Worm (Caenorhabditis elegans): ENCODE results near the gene evl-14.
A peak's percentile ranks its signal among the peaks of the same experiment; 100 is the strongest.

evl-14 gene

DNA sequence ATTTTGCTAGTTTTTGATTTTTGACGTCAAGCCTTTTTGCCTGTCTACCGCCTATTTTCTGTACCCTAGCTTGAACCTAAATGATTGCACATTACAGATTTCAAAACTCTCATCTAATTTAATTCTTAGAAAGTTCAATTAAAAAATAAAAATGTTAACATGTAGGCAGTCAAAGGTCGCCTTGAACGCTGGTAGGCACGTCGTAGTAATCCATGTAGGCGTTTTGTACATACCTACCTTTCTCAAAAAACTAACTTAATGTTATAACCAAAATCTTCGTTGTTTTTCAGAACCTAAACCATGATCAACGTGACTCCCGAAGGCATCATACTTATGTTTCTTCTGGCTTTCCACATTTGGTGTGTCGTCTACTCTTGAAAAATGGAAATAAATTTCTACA lies 10.9 kb upstream of the evl-14 start, which contains the start of gene H38K22.9:
Gene H38K22.9 (plus strand): TSS at position 301 of the 400 bp plus-strand sequence.
- TF ChIP-seq dao-5 (tag; optimal IDR thresholded peaks at IDR 0.05), result no peak
- no peak for TF ChIP-seq him-1 (tag; optimal IDR thresholded peaks at IDR 0.05)
- no peak for TF ChIP-seq W03F9.2 (tag; optimal IDR thresholded peaks at IDR 0.05)

DNA sequence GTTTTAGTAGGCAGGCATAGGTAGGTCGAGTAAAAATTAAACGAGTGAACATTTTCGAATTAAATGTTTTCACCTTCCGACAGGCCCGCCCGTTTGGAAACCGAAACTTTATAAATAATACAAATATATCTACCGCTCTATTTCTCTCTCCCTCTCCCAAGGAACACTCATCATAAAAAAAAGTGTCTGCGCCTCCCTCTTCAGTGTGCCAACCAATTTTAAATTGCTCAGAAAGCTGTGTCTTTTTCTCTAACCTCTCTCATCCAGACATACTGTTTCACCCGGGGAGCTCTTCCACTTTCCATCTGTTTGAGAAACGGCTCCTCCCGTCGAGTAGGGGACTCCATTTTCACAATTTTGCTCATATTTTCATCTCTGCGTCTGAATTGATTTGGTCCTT lies 10.2 kb upstream of the evl-14 start:
- TF ChIP-seq him-1 (tag; optimal IDR thresholded peaks at IDR 0.05) (no peak), dao-5 (tag; optimal IDR thresholded peaks at IDR 0.05) (no peak), W03F9.2 (tag; optimal IDR thresholded peaks at IDR 0.05) (no peak)

DNA sequence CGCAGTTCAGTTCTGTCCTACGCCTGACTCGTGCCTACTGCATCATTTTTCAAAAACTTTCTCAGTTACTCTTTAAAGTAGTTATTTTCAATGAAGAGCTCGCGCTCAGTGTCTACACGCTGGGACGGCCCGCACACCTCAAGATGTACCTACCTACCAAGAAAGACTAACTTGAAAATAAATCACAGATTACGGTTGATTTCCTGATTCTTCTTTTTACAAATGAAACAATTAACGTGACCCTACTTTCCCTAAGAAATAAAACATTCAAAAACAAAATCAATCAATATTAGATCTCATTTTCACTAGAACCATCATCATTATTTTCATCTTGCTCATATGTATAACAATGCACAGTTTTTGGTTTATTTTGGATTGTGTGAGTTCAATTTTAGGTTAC lies 8.5 kb upstream of the evl-14 start, which contains the start of gene H38K22.7:
Gene H38K22.7 (plus strand): TSS at position 301 of the 400 bp plus-strand sequence.
- no peak for TF ChIP-seq dao-5 (tag; optimal IDR thresholded peaks at IDR 0.05)
- TF ChIP-seq him-1 (tag; optimal IDR thresholded peaks at IDR 0.05), result no peak
- no peak for TF ChIP-seq W03F9.2 (tag; optimal IDR thresholded peaks at IDR 0.05)

DNA sequence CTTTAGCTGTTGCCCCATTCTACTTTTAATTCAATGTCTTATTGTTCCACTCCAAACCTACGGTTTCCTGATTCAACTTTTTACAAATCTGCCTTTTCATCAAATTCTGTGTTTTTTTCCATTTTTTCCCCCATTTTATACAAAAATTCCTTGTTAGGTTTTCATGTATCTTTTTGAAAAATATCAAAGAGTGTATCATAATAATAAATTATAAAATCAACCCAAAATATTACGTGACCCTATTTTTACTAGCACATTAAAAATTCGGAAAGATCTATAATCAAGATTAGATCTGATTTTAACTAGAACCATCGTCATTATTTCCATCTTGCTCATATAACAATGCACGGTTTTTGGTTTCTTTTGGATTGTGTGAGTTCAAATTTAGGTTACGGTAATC lies 7.2 kb upstream of the evl-14 start, which contains the start of gene H38K22.6:
Gene H38K22.6 (plus strand): TSS at position 301 of the 400 bp plus-strand sequence.
- no peak for TF ChIP-seq W03F9.2 (tag; optimal IDR thresholded peaks at IDR 0.05)
- no peak for TF ChIP-seq dao-5 (tag; optimal IDR thresholded peaks at IDR 0.05)
- TF ChIP-seq him-1 (tag; optimal IDR thresholded peaks at IDR 0.05), result no peak

DNA sequence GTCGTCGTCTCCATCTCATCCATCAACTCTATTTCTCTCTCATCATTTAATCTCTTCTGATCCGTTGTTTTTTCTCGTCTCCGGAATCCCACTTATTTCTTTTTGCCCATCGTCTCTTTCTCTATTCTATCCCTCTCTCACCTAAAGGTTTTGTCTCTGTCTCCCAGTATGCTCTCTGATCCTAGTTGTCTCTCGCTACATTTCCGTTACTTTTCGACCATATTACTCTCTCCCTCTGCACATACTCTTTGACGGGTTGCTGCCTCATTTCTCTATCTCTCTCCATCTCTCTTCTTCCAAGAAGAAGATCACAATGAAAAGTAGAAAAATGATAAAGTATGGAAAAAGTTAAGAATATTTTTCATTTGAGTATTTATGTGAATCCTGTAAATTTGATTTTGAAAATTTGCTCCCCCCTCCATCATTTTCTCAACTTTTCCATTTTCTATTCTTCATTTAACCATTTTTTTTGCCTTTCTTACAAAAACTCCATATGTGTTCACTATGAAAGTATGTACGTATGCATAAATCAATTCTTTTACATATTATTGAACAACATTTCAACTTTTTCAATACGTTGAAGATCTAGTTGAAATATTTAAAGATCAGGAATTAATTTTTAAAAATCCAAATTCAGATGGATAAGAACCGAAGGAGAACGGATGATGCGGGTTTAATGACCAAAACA lies 4.3 kb upstream of the evl-14 start, which contains the start of gene tag-131:
Gene tag-131 (plus strand): TSS at position 638 of the 688 bp plus-strand sequence.
- no peak for TF ChIP-seq dao-5 (tag; optimal IDR thresholded peaks at IDR 0.05)
- no peak for TF ChIP-seq W03F9.2 (tag; optimal IDR thresholded peaks at IDR 0.05)
- no peak for TF ChIP-seq him-1 (tag; optimal IDR thresholded peaks at IDR 0.05)

DNA sequence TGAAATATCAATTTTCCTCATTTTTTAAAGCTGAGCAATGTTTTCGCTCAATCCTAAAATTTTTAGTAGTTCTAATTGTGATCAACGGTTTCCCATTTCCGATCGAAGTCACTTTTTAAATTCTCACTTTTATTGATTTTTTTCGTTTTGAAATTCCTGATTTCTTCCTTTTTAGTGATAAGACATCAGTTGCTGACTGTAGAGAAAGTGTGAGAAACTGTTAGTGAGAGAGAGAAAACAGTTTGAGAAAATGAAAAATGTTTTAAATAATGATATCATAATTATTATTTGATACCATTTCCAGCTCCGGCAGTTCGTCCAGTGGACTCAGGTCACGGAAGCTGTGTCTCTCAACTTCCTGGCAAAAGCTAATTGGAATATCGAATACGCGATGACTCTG lies 1.6 kb upstream of the evl-14 start:
- TF ChIP-seq him-1 (tag; optimal IDR thresholded peaks at IDR 0.05) (no peak), dao-5 (tag; optimal IDR thresholded peaks at IDR 0.05) (no peak), W03F9.2 (tag; optimal IDR thresholded peaks at IDR 0.05) (no peak)

DNA sequence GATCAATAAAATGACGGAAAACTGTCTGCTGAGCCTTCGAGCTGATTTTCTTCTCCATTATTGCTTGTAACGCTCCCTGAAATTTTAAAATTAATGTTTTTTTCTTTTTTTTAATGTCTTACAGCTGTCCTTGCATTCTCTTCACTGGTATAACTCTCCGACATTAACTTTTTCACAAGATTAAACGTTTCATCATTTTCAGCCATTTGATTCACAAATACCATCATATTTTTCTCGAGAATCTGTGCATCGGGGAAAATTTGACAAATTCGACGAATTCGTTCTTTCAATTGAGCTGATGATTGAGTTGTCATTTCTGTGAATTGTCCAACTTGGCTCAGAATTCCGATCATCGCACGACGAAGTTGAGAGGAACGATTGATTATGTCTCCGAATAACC lies 3.6 kb downstream of the evl-14 start:
- no peak for TF ChIP-seq dao-5 (tag; optimal IDR thresholded peaks at IDR 0.05)
- no peak for TF ChIP-seq W03F9.2 (tag; optimal IDR thresholded peaks at IDR 0.05)
- TF ChIP-seq him-1 (tag; optimal IDR thresholded peaks at IDR 0.05), result no peak

DNA sequence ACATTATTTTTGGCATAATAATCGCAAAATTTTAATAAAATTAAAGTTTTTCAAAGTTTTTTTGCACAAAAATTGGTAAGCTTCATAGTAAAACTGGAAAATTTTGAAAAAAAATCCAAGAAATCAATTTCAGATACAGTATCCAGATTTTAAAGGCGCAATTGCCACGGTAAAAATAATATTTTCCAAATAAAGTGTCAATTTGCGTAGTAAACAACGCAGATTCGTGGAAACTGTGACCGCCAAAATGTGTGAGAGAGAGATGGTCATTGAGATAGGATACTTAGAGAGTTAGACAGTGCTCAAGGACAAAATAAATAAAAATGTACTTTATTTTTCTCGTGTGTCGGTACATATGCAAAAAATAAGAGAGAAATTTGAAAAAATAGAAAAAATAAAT lies 10.1 kb downstream of the evl-14 start:
- TF ChIP-seq W03F9.2 (tag; optimal IDR thresholded peaks at IDR 0.05) (no peak), dao-5 (tag; optimal IDR thresholded peaks at IDR 0.05) (no peak), him-1 (tag; optimal IDR thresholded peaks at IDR 0.05) (no peak)

DNA sequence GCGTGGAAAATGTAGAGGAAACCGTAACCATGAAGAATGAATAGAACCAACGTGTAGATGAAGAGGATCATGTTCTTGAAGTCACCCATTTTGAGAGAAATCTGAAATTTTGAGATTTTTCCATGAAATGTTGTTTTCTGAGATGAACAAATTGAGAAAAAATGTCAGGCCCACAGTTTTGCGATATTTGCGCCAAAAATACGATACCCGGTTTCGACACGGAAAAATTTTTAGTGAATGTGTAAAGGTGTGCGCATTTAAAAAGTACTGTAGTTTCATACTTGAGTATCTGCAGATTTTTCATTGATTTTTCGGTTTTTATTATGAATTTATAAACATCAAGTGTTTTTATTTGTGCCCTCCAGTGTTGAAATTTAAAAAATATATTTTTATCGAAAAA lies 10.6 kb downstream of the evl-14 start, which contains the start of gene R10E4.9:
Gene R10E4.9 (minus strand): TSS at position 101 of the 400 bp plus-strand sequence.
- no peak for TF ChIP-seq him-1 (tag; optimal IDR thresholded peaks at IDR 0.05)
- no peak for TF ChIP-seq W03F9.2 (tag; optimal IDR thresholded peaks at IDR 0.05)
- no peak for TF ChIP-seq dao-5 (tag; optimal IDR thresholded peaks at IDR 0.05)

DNA sequence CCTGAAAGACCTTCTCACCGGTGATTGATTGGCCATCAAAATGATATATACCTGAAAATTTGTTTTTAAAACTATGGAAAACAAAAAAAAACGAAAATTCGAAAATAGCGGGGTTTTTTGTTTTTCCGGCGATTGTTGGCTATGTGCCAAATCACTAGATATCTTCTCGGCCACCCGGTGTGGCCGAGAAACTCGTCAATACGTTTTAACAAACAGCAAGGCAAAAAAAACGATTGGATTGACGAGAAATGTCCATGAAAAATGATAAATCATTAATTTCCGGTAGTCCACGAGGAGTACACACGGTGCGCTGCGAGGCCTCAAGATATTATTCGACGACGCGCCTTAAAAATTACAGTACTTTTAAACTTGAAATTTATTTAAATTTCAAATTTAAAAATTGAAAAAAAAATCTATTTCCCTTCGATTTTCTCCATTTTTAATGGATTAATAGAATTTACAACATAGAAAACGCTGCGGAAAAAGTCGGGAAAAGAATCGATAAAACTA lies 11.9 kb downstream of the evl-14 start, which contains the start of gene R10E4.11:
Gene R10E4.11 (minus strand): TSS at position 51 of the 510 bp plus-strand sequence.
- TF ChIP-seq dao-5 (tag; optimal IDR thresholded peaks at IDR 0.05) (no peak), him-1 (tag; optimal IDR thresholded peaks at IDR 0.05) (no peak), W03F9.2 (tag; optimal IDR thresholded peaks at IDR 0.05) (no peak)

DNA sequence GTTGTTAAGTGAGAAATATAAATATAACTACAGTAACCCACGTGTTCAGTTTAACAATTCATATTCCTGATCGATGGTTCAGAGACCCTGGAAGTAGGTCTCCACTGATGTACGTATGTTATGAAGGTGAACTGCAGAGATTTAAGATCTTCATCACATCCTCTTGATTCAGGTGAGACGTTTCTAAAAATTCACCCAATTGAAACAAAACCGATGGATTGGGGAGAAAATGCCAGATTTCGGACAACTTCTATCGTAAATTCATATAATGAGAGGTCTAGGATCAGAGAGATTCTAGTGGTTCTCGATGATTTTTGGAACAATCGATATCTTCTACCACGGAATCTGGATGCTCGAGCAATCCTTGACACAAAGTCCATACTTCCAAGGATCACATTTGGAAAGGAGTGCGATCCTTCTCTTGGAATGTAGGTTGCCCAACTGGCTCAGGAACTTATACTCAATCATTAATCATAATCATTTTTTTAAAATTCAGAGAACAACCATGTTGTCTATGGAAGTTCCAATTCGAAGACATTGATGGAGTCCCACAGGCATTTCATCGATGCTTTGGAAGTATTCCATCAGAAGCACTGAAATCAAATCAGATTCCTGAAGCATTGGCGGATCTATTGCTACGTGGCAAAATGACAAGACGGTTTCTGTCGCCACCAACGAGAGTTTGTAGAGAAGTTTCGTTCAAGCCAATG lies 18.6 kb downstream of the evl-14 start, which contains the start of the genes nth-1 and R10E4.7:
Gene nth-1 (minus strand): TSS at position 101 of the 710 bp plus-strand sequence.
Gene R10E4.7 (plus strand): TSS at position 660 of the 710 bp plus-strand sequence.
- no peak for TF ChIP-seq dao-5 (tag; optimal IDR thresholded peaks at IDR 0.05)
- no peak for TF ChIP-seq W03F9.2 (tag; optimal IDR thresholded peaks at IDR 0.05)
- TF ChIP-seq him-1 (tag; optimal IDR thresholded peaks at IDR 0.05), result no peak

DNA sequence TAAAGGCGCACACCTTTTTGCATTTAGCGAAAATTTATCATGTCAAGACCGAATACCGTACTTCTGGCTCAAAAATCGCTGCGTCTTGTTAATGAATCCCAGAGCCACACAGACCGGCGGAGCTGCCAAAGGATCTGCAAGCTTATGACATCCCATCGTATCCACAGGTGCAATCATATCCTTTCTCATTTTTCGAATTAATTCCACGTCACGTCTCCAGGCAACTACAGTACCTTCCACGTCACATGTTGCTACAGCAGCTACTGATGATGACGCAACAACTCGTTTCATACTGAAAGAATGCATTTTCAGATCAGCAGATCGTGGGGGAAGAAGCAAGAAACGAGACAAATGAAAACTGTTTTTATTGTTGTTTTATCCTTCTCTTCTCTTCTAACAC lies 19.8 kb downstream of the evl-14 start, which contains the start of gene R10E4.6:
Gene R10E4.6 (plus strand): TSS at position 301 of the 400 bp plus-strand sequence.
- TF ChIP-seq W03F9.2 (tag; optimal IDR thresholded peaks at IDR 0.05) (no peak), him-1 (tag; optimal IDR thresholded peaks at IDR 0.05) (no peak), dao-5 (tag; optimal IDR thresholded peaks at IDR 0.05) (no peak)

DNA sequence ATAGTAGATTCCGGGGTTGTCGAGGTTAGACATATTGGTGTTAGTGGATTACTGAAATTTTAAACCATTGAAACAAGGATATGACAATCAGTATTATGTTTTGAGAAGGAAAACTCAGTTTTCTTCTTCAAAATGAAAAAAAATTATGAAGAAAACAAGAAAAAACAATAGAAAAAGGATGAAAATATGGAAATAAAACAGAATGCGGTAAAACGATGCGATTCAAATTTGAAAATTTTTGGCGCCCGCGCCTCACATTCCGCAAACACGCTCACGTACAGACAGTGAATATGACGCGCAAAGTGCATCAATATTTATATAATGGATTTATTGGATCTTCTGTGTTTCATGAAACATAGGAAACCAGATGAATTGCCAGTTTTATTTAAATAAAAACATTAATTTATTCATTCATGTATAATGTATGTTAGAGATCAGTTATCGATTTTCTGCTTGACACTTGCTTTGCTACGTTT lies 21.7 kb downstream of the evl-14 start, which contains the start of gene mcm-5:
Gene mcm-5 (minus strand): TSS at position 51 of the 476 bp plus-strand sequence.
- TF ChIP-seq dao-5 (tag; optimal IDR thresholded peaks at IDR 0.05) (no peak), W03F9.2 (tag; optimal IDR thresholded peaks at IDR 0.05) (peak; percentile 69)

All from whole organism, L4/young adult.